Fruit fly (Drosophila melanogaster) whole organism, embryonic: ENCODE measurements around the gene Cap-D3.

ENCODE experiments used
- CG10274 ChIP-seq: fragments of 200-800 bp; sonication (Bioruptor generic); optimal IDR thresholded peaks from 3 replicates; lab custom pipeline; 2017; ENCODE audit warnings: missing biosample characterization, mild to moderate bottlenecking, missing genetic modification characterization
- CG10654 ChIP-seq: fragments of 200-800 bp; sonication (Bioruptor generic); optimal IDR thresholded peaks from 2 replicates; lab custom pipeline; 2016; ENCODE audit warnings: missing biosample characterization, missing genetic modification characterization
- CG10979 ChIP-seq: fragments of 200-800 bp; sonication (Bioruptor generic); optimal IDR thresholded peaks from 2 replicates; lab custom pipeline; 2018; ENCODE audit warnings: missing biosample characterization, mild to moderate bottlenecking, missing genetic modification characterization, moderate library complexity
- CG11695 ChIP-seq: fragments of 200-800 bp; sonication (Bioruptor generic); IDR thresholded peaks from 3 replicates; pipeline ENCODE4 v1.3.6; 2022; ENCODE audit warnings: missing biosample characterization, missing genetic modification characterization
- CG12659 ChIP-seq: fragments of 200-800 bp; sonication (Bioruptor generic); optimal IDR thresholded peaks from 3 replicates; lab custom pipeline; 2017; ENCODE audit warnings: mild to moderate bottlenecking, missing biosample characterization, missing genetic modification reagents, missing genetic modification characterization
- CG16779 ChIP-seq: fragments of 200-800 bp; sonication (Bioruptor generic); IDR thresholded peaks from 2 replicates; pipeline ENCODE4 v1.3.6; 2022; ENCODE audit warnings: missing biosample characterization, missing genetic modification characterization
- CG17186 ChIP-seq: fragments of 200-800 bp; sonication (Bioruptor generic); optimal IDR thresholded peaks from 3 replicates; lab custom pipeline; 2017; ENCODE audit warnings: missing biosample characterization, missing genetic modification reagents, missing genetic modification characterization
- CG17328 ChIP-seq: fragments of 200-800 bp; sonication (Bioruptor generic); IDR thresholded peaks from 2 replicates; pipeline ENCODE4 v1.3.6; 2022; ENCODE audit warnings: missing biosample characterization, missing genetic modification characterization
- CG18619 ChIP-seq: fragments of 200-800 bp; sonication (Bioruptor generic); optimal IDR thresholded peaks from 3 replicates; lab custom pipeline; 2017; ENCODE audit warnings: missing biosample characterization, mild to moderate bottlenecking, missing genetic modification characterization
- CG2712 ChIP-seq: fragments of 200-800 bp; optimal IDR thresholded peaks from 3 replicates; lab custom pipeline; 2019; ENCODE audit warnings: missing biosample characterization, mild to moderate bottlenecking, missing genetic modification characterization, moderate library complexity
- CG2875 ChIP-seq: fragments of 200-800 bp; sonication (Bioruptor generic); optimal IDR thresholded peaks from 2 replicates; lab custom pipeline; 2017; ENCODE audit warnings: missing biosample characterization, mild to moderate bottlenecking, missing genetic modification characterization, missing genetic modification reagents
- CG31365 ChIP-seq: fragments of 200-800 bp; sonication (Bioruptor generic); optimal IDR thresholded peaks from 2 replicates; lab custom pipeline; 2018; ENCODE audit warnings: missing biosample characterization, mild to moderate bottlenecking, missing genetic modification characterization
- CG34224 ChIP-seq: fragments of 200-800 bp; sonication (Bioruptor generic); IDR thresholded peaks from 3 replicates; pipeline ENCODE4 v1.3.6; 2022; ENCODE audit warnings: missing biosample characterization, missing genetic modification characterization; ENCODE audit not compliant: partially characterized antibody
- CG5245 ChIP-seq: fragments of 200-800 bp; sonication (Bioruptor generic); optimal IDR thresholded peaks from 3 replicates; lab custom pipeline; 2016; ENCODE audit warnings: missing biosample characterization, missing genetic modification characterization
- CG6654 ChIP-seq: fragments of 200-800 bp; sonication (Bioruptor generic); optimal IDR thresholded peaks from 2 replicates; lab custom pipeline; 2017; ENCODE audit warnings: missing biosample characterization, mild to moderate bottlenecking, missing genetic modification characterization
- CG6765 ChIP-seq: fragments of 200-800 bp; sonication (Bioruptor generic); optimal IDR thresholded peaks from 3 replicates; lab custom pipeline; 2017; ENCODE audit warnings: missing biosample characterization, mild to moderate bottlenecking, missing genetic modification characterization
- CG7786 ChIP-seq: fragments of 200-800 bp; sonication (Bioruptor generic); optimal IDR thresholded peaks from 2 replicates; lab custom pipeline; 2016; ENCODE audit warnings: missing biosample characterization, missing genetic modification characterization
- CG8765 ChIP-seq: fragments of 200-800 bp; sonication (Bioruptor generic); IDR thresholded peaks from 2 replicates; pipeline ENCODE4 v1.3.6; 2022; ENCODE audit warnings: missing biosample characterization, missing genetic modification characterization
- CG9817 ChIP-seq: fragments of 200-800 bp; sonication (Bioruptor generic); optimal IDR thresholded peaks from 2 replicates; lab custom pipeline; 2018; ENCODE audit warnings: missing biosample characterization, mild to moderate bottlenecking, missing genetic modification characterization, moderate library complexity
- Camta ChIP-seq: fragments of 200-800 bp; sonication (Bioruptor generic); optimal IDR thresholded peaks from 2 replicates; lab custom pipeline; 2016; ENCODE audit warnings: missing biosample characterization, missing genetic modification characterization
- Hmx ChIP-seq: fragments of 200-800 bp; sonication (Bioruptor generic); optimal IDR thresholded peaks from 2 replicates; lab custom pipeline; 2016; ENCODE audit warnings: missing biosample characterization, missing genetic modification characterization
- Lpt ChIP-seq: fragments of >200 bp; optimal IDR thresholded peaks from 2 replicates; lab custom pipeline; 2018; ENCODE audit warnings: missing biosample characterization, missing genetic modification characterization
- Mad ChIP-seq: fragments of 200-800 bp; sonication (Bioruptor generic); optimal IDR thresholded peaks from 2 replicates; lab custom pipeline; 2016; ENCODE audit warnings: missing biosample characterization, missing genetic modification characterization
- NC2β ChIP-seq: fragments of 200-800 bp; sonication (Bioruptor generic); optimal IDR thresholded peaks from 2 replicates; lab custom pipeline; 2016; ENCODE audit warnings: missing biosample characterization, missing genetic modification characterization
- Nf-YA ChIP-seq: fragments of 200-800 bp; sonication (Bioruptor generic); IDR thresholded peaks from 2 replicates; pipeline ENCODE4 v1.3.6; 2022; ENCODE audit warnings: missing biosample characterization, missing genetic modification characterization
- NfI ChIP-seq: fragments of 200-800 bp; sonication (Bioruptor generic); optimal IDR thresholded peaks from 3 replicates; lab custom pipeline; 2018; ENCODE audit warnings: missing biosample characterization, mild to moderate bottlenecking, missing genetic modification characterization, moderate library complexity
- Oli ChIP-seq: fragments of 200-800 bp; sonication (Bioruptor generic); optimal IDR thresholded peaks from 2 replicates; lab custom pipeline; 2018; ENCODE audit warnings: missing biosample characterization, mild to moderate bottlenecking, missing genetic modification characterization, moderate library complexity
- Ravus ChIP-seq: fragments of 200-800 bp; sonication (Bioruptor generic); IDR thresholded peaks from 2 replicates; pipeline ENCODE4 v1.3.6; 2022; ENCODE audit warnings: missing biosample characterization, missing genetic modification characterization
- Rfx ChIP-seq: fragments of 200-800 bp; sonication (Bioruptor generic); IDR thresholded peaks from 2 replicates; pipeline ENCODE4 v1.3.6; 2022; ENCODE audit warnings: missing biosample characterization, missing genetic modification characterization
- Rx ChIP-seq: fragments of 200-800 bp; sonication (Bioruptor generic); IDR thresholded peaks from 2 replicates; pipeline ENCODE4 v1.3.6; 2022; ENCODE audit warnings: missing biosample characterization, missing genetic modification characterization
- Six4 ChIP-seq: fragments of 200-800 bp; sonication (Bioruptor generic); optimal IDR thresholded peaks from 2 replicates; lab custom pipeline; 2016; ENCODE audit warnings: missing biosample characterization, missing genetic modification characterization
- ab ChIP-seq: fragments of 200-800 bp; sonication (Bioruptor generic); optimal IDR thresholded peaks from 2 replicates; lab custom pipeline; 2016; ENCODE audit warnings: missing biosample characterization, missing genetic modification characterization
- bbx ChIP-seq: fragments of 200-800 bp; sonication (Bioruptor generic); IDR thresholded peaks from 2 replicates; pipeline ENCODE4 v1.3.6; 2022; ENCODE audit warnings: missing biosample characterization, missing genetic modification characterization; ENCODE audit not compliant: partially characterized antibody
- croc ChIP-seq: fragments of 200-800 bp; sonication (Bioruptor generic); conservative IDR thresholded peaks from 3 replicates; pipeline ENCODE4 v1.3.6; 2022; ENCODE audit warnings: missing biosample characterization, missing genetic modification characterization
- cwo ChIP-seq: fragments of 200-800 bp; sonication (Bioruptor generic); optimal IDR thresholded peaks from 3 replicates; lab custom pipeline; 2017; ENCODE audit warnings: missing biosample characterization, missing genetic modification characterization, mild to moderate bottlenecking, moderate library complexity, missing genetic modification reagents
- danr ChIP-seq: fragments of 200-800 bp; sonication (Bioruptor generic); IDR thresholded peaks from 2 replicates; pipeline ENCODE4 v1.3.6; 2022; ENCODE audit warnings: missing biosample characterization, missing genetic modification characterization
- exex ChIP-seq: fragments of 200-800 bp; sonication (Bioruptor generic); optimal IDR thresholded peaks from 4 replicates; lab custom pipeline; 2018; ENCODE audit warnings: missing biosample characterization, mild to moderate bottlenecking, missing genetic modification characterization, moderate library complexity
- fd3F ChIP-seq: fragments of 200-800 bp; sonication (Bioruptor generic); optimal IDR thresholded peaks from 2 replicates; lab custom pipeline; 2018; ENCODE audit warnings: missing biosample characterization, mild to moderate bottlenecking, missing genetic modification characterization, moderate library complexity
- fru ChIP-seq: fragments of >200 bp; optimal IDR thresholded peaks from 2 replicates; lab custom pipeline; 2017
- ftz-f1 ChIP-seq: fragments of 200-800 bp; sonication (Bioruptor generic); optimal IDR thresholded peaks from 2 replicates; lab custom pipeline; 2016; ENCODE audit warnings: missing biosample characterization, missing genetic modification characterization
- hbn ChIP-seq: fragments of 200-800 bp; sonication (Bioruptor generic); IDR thresholded peaks from 2 replicates; pipeline ENCODE4 v1.3.6; 2022; ENCODE audit warnings: missing biosample characterization, missing genetic modification characterization; ENCODE audit not compliant: partially characterized antibody
- kni ChIP-seq: fragments of 200-800 bp; sonication (Bioruptor generic); optimal IDR thresholded peaks from 3 replicates; lab custom pipeline; 2017; ENCODE audit warnings: mild to moderate bottlenecking, missing biosample characterization, missing genetic modification reagents, missing genetic modification characterization
- lola ChIP-seq, 3 experiments: fragments of >200 bp in 2 of 3; fragments of 200-800 bp in 1 of 3; sonication (Bioruptor generic) in 1 of 3; optimal IDR thresholded peaks; 2 replicates each; lab custom pipeline; 2017 to 2019; ENCODE audit warnings: missing biosample characterization in 3 of 3, missing genetic modification characterization in 3 of 3, mild to moderate bottlenecking in 1 of 3, moderate library complexity in 1 of 3
- peb ChIP-seq: fragments of 200-800 bp; sonication (Bioruptor generic); IDR thresholded peaks from 2 replicates; pipeline ENCODE4 v1.3.6; 2022; ENCODE audit warnings: missing biosample characterization, missing genetic modification characterization
- psq ChIP-seq: fragments of 200-800 bp; sonication (Bioruptor generic); optimal IDR thresholded peaks from 2 replicates; lab custom pipeline; 2017; ENCODE audit warnings: missing biosample characterization, missing genetic modification characterization
- repo ChIP-seq: fragments of 200-800 bp; sonication (Bioruptor generic); optimal IDR thresholded peaks from 2 replicates; lab custom pipeline; 2016; ENCODE audit warnings: missing biosample characterization, missing genetic modification characterization
- sd ChIP-seq: fragments of 200-800 bp; sonication (Bioruptor generic); optimal IDR thresholded peaks from 3 replicates; lab custom pipeline; 2018; ENCODE audit warnings: missing biosample characterization, mild to moderate bottlenecking, missing genetic modification characterization, moderate library complexity
- tna ChIP-seq: fragments of 200-800 bp; sonication (Bioruptor generic); IDR thresholded peaks from 2 replicates; pipeline ENCODE4 v1.3.6; 2022; ENCODE audit warnings: missing biosample characterization, missing genetic modification characterization; ENCODE audit not compliant: partially characterized antibody
- toy ChIP-seq: fragments of 200-800 bp; sonication (Bioruptor generic); IDR thresholded peaks from 2 replicates; pipeline ENCODE4 v1.3.6; 2022; ENCODE audit warnings: missing biosample characterization, missing genetic modification characterization

Cap-D3 gene

dm6 chr2L:5546518-5547287, 21.0 kb downstream of the Cap-D3 start, which contains the start of gene Oscillin (continued):
- TF ChIP-seq bbx (GFP tag; lab: Robert Waterston, UW), result peak; percentile 93
- TF ChIP-seq CG2712, result peak; percentile 95
- TF ChIP-seq NC2β (GFP tag; lab: Kevin White, UChicago), result no peak
- no peak for TF ChIP-seq CG7786 (GFP tag; lab: Kevin White, UChicago)
- no peak for TF ChIP-seq CG16779
- TF ChIP-seq cwo (GFP tag; lab: Kevin White, UChicago), result peak; percentile 82
- TF ChIP-seq CG17328 (GFP tag; lab: Robert Waterston, UW), result peak; percentile 66
- TF ChIP-seq CG31365, result no peak
- no peak for TF ChIP-seq CG8765
- peak; percentile 30 for TF ChIP-seq Mad (GFP tag; lab: Kevin White, UChicago)
- peak; percentile 49 for TF ChIP-seq Six4 (GFP tag; lab: Kevin White, UChicago)
- TF ChIP-seq CG6765 (GFP tag; lab: Kevin White, UChicago), result peak; percentile 62
- no peak; the same call in 1 of the 2 replicates for TF ChIP-seq Ravus
- TF ChIP-seq Oli (tag; lab: Kevin White, UChicago), result peak; percentile 29
- peak; percentile 49 for TF ChIP-seq CG18619
- peak; percentile 58 for TF ChIP-seq CG10654 (GFP tag; lab: Kevin White, UChicago)
- peak; percentile 90 for TF ChIP-seq CG11695
- TF ChIP-seq psq, result peak; percentile 88
- TF ChIP-seq croc (GFP tag; lab: Robert Waterston, UW), result peak; percentile 72; the same call in 2 of the 3 replicates
- peak; percentile 87 for TF ChIP-seq Rfx (GFP tag; lab: Robert Waterston, UW)
- TF ChIP-seq CG17186 (GFP tag; lab: Kevin White, UChicago), result no peak
- peak; percentile 88 for TF ChIP-seq CG10979 (tag; lab: Kevin White, UChicago)
- peak; percentile 58 for TF ChIP-seq CG9817 (tag; lab: Kevin White, UChicago)
- peak; percentile 52; the same call in 1 of the 2 replicates for TF ChIP-seq Rx
- peak; percentile 77 for TF ChIP-seq CG2875 (GFP tag; lab: Kevin White, UChicago)
- no peak for TF ChIP-seq ab (GFP tag; lab: Kevin White, UChicago)
- TF ChIP-seq tna (GFP tag; lab: Robert Waterston, UW), result peak; percentile 78
- peak; percentile 25 for TF ChIP-seq Camta (GFP tag; lab: Kevin White, UChicago)
- peak; percentile 56 for TF ChIP-seq Hmx (GFP tag; lab: Kevin White, UChicago)
- TF ChIP-seq sd (tag; lab: Kevin White, UChicago), result peak; percentile 91
- no peak for TF ChIP-seq fru (lab: Kevin White, UChicago)
- peak; percentile 45 for TF ChIP-seq CG6654
- 0 out of 2 replicates have a peak, but pooled peaks have one; percentile 38 for TF ChIP-seq toy
- TF ChIP-seq Lpt (GFP tag; lab: Kevin White, UChicago), result no peak
- peak; percentile 75 for TF ChIP-seq Nf-YA (GFP tag; lab: Robert Waterston, UW)
- TF ChIP-seq CG5245, result peak; percentile 67
- peak; percentile 60; the same call in 1 of the 2 replicates for TF ChIP-seq peb (GFP tag; lab: Robert Waterston, UW)
- TF ChIP-seq repo, result no peak
- TF ChIP-seq fd3F (GFP tag; lab: Kevin White, UChicago), result peak; percentile 74
- peak; percentile 52 for TF ChIP-seq kni
- 0 out of 2 replicates have a peak, but pooled peaks have one; percentile 7 for TF ChIP-seq danr (GFP tag; lab: Robert Waterston, UW)
- peak; percentile 75 for TF ChIP-seq CG12659
- TF ChIP-seq ftz-f1 (GFP tag; lab: Kevin White, UChicago), result no peak
- peak; percentile 66 for TF ChIP-seq NfI (GFP tag; lab: Kevin White, UChicago)
- TF ChIP-seq hbn, result peak; percentile 50; the same call in 1 of the 2 replicates
- TF ChIP-seq exex (tag; lab: Kevin White, UChicago), result peak; percentile 51
- peak in 1 of 3 experiments; percentile 87 for TF ChIP-seq lola (GFP tag; optimal IDR thresholded peaks at IDR 0.05; lab: Kevin White, UChicago)
- TF ChIP-seq CG10274 (GFP tag; lab: Kevin White, UChicago), result peak; percentile 94
- peak; percentile 45; the same call in 2 of the 3 replicates for TF ChIP-seq CG34224
